Worm (Caenorhabditis elegans): Measurements from ENCODE around the gene F56D6.14.

DNA sequence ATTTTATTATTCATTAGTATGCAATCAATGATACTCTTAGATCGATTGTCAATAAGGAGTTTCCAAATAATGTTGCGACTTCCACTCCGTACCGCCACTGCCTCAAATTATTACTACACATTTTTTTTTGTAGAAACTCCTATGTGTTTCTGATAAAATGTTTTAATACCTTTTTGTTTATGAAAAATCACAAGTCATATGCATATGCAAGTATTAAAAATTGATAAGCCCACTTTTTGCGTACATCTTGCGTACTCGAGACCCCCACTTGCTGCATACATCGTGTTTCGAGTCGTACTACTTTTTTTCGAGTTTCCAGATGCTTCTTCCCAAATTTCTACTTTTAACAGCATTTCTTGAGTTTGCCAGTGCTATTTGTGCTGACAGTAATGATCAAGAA lies 47.5 kb downstream of the F56D6.14 start, which contains the start of gene clec-76:
- TF ChIP-seq skn-1 (tag; optimal IDR thresholded peaks at IDR 0.05) = no peak
- no peak for TF ChIP-seq gei-8 (GFP tag; optimal IDR thresholded peaks at IDR 0.05)
- no peak for TF ChIP-seq unc-130 (GFP tag; optimal IDR thresholded peaks at IDR 0.05)
- TF ChIP-seq mep-1 (tag; optimal IDR thresholded peaks at IDR 0.05) = no peak
